Fruit fly (Drosophila melanogaster): ENCODE results near the gene CG14780.

CG14780 gene

dm6 chrX:1517618-1518017 is 45.3 kb downstream of the CG14780 start (continued):
- TF ChIP-seq CG3065 (GFP tag; optimal IDR thresholded peaks at IDR 0.05) (no peak), odd (GFP tag; optimal IDR thresholded peaks at IDR 0.05) (no peak), Drgx (GFP tag; IDR thresholded peaks at IDR 0.05) (no peak), Nf-YC (tag; optimal IDR thresholded peaks at IDR 0.05) (peak; percentile 97), croc (GFP tag; conservative IDR thresholded peaks at IDR 0.05) (no peak), dmrt99B (tag; optimal IDR thresholded peaks at IDR 0.05) (peak; percentile 28), gcm2 (GFP tag; optimal IDR thresholded peaks at IDR 0.05) (no peak), zfh1 (GFP tag; IDR thresholded peaks at IDR 0.05) (0 out of 3 replicates have a peak, but pooled peaks have one; percentile 35), trh (GFP tag; optimal IDR thresholded peaks at IDR 0.05) (no peak), fd64A (GFP tag; optimal IDR thresholded peaks at IDR 0.05) (no peak), CG6689 (GFP tag; IDR thresholded peaks at IDR 0.05) (no peak), otp (GFP tag; IDR thresholded peaks at IDR 0.05) (peak; percentile 53; the same call in 1 of the 3 replicates), CG7745 (tag; optimal IDR thresholded peaks at IDR 0.05) (no peak), Vsx1 (GFP tag; optimal IDR thresholded peaks at IDR 0.05) (peak; percentile 96), B-H1 (GFP tag; IDR thresholded peaks at IDR 0.05) (no peak), CG14860 (GFP tag; IDR thresholded peaks at IDR 0.05; ENCODE audit: partially characterized antibody) (peak; percentile 83), gcm (GFP tag; optimal IDR thresholded peaks at IDR 0.05) (peak; percentile 44), nom (GFP tag; optimal IDR thresholded peaks at IDR 0.05) (no peak), zen (tag; optimal IDR thresholded peaks at IDR 0.05) (peak; percentile 14), slou (GFP tag; optimal IDR thresholded peaks at IDR 0.05) (no peak), Fer3 (tag; optimal IDR thresholded peaks at IDR 0.05) (no peak), Elba2 (GFP tag; optimal IDR thresholded peaks at IDR 0.05) (peak; percentile 95), Hand (GFP tag; optimal IDR thresholded peaks at IDR 0.05) (no peak), CG17612 (GFP tag; IDR thresholded peaks at IDR 0.05) (no peak), CG32532 (GFP tag; IDR thresholded peaks at IDR 0.05) (peak; percentile 37; the same call in 1 of the 2 replicates), CG7839 (tag; optimal IDR thresholded peaks at IDR 0.05) (peak; percentile 24), Dll (GFP tag; IDR thresholded peaks at IDR 0.05; ENCODE audit: partially characterized antibody) (peak; percentile 97), Bdp1 (GFP tag; optimal IDR thresholded peaks at IDR 0.05) (no peak), cg (GFP tag; optimal IDR thresholded peaks at IDR 0.05) (no peak), YL-1 (GFP tag; optimal IDR thresholded peaks at IDR 0.05) (no peak), gem (tag; optimal IDR thresholded peaks at IDR 0.05) (no peak), CG12769 (tag; optimal IDR thresholded peaks at IDR 0.05) (peak; percentile 95), CG12942 (GFP tag; optimal IDR thresholded peaks at IDR 0.05) (peak; percentile 3), Lim3 (GFP tag; IDR thresholded peaks at IDR 0.05) (no peak), sd (tag; optimal IDR thresholded peaks at IDR 0.05) (peak; percentile 54), CG14667 (GFP tag; IDR thresholded peaks at IDR 0.05) (no peak), ap (GFP tag; IDR thresholded peaks at IDR 0.05) (no peak), CG13775 (GFP tag; optimal IDR thresholded peaks at IDR 0.05) (peak; percentile 40), p53 (GFP tag; optimal IDR thresholded peaks at IDR 0.05) (no peak), grau (tag; optimal IDR thresholded peaks at IDR 0.05) (peak; percentile 49), Tbp (GFP tag; optimal IDR thresholded peaks at IDR 0.05) (no peak), Bgb (GFP tag; IDR thresholded peaks at IDR 0.05; ENCODE audit: partially characterized antibody) (peak; percentile 91), CG4404 (GFP tag; IDR thresholded peaks at IDR 0.05) (no peak), btn (GFP tag; optimal IDR thresholded peaks at IDR 0.05) (no peak), peb (GFP tag; IDR thresholded peaks at IDR 0.05) (no peak), sqz (GFP tag; optimal IDR thresholded peaks at IDR 0.05) (no peak), so (GFP tag; IDR thresholded peaks at IDR 0.05) (no peak), ATbp (GFP tag; optimal IDR thresholded peaks at IDR 0.05) (no peak), nerfin-1 (tag; optimal IDR thresholded peaks at IDR 0.05) (no peak), CG30020 (tag; optimal IDR thresholded peaks at IDR 0.05) (no peak), MBD-R2 (GFP tag; IDR thresholded peaks at IDR 0.05) (peak; percentile 49; the same call in 1 of the 2 replicates)

Measured in whole organism, embryonic.